Worm (Caenorhabditis elegans) whole organism, L2 larva: Measurements from ENCODE around the gene pals-19.
A peak's percentile ranks its signal among the peaks of the same experiment; 100 is the strongest.

Source experiments
- C34F6.9 ChIP-seq: fragments of 150-350 bp; optimal IDR thresholded peaks from 2 replicates; lab custom pipeline; 2014; ENCODE audit warnings: missing biosample characterization, missing genetic modification characterization
- F13H6.1 ChIP-seq: sonication (generic microtip); optimal IDR thresholded peaks from 2 replicates; lab custom pipeline; 2016; ENCODE audit warnings: missing genetic modification characterization, missing compliant biosample characterization
- R02D3.7 ChIP-seq: fragments of 150-350 bp; optimal IDR thresholded peaks from 2 replicates; lab custom pipeline; 2014; ENCODE audit warnings: missing biosample characterization, missing genetic modification characterization
- Y55F3AM.14 ChIP-seq: fragments of 200-800 bp; sonication (Bioruptor generic); optimal IDR thresholded peaks from 2 replicates; lab custom pipeline; 2018; ENCODE audit warnings: mild to moderate bottlenecking, missing genetic modification characterization, missing compliant biosample characterization
- ZK546.5 ChIP-seq: sonication (generic microtip); optimal IDR thresholded peaks from 2 replicates; lab custom pipeline; 2017; ENCODE audit warnings: missing biosample characterization, missing genetic modification characterization
- alr-1 ChIP-seq: fragments of 150-350 bp; optimal IDR thresholded peaks from 2 replicates; lab custom pipeline; 2014; ENCODE audit warnings: missing biosample characterization, missing genetic modification characterization
- aly-2 ChIP-seq: fragments of 150-350 bp; optimal IDR thresholded peaks from 2 replicates; lab custom pipeline; 2014; ENCODE audit warnings: missing biosample characterization, missing genetic modification characterization
- ama-1 ChIP-seq: fragments of 150-350 bp; optimal IDR thresholded peaks from 2 replicates; lab custom pipeline; 2018; ENCODE audit warnings: inconsistent platforms
- blmp-1 ChIP-seq: sonication (generic microtip); optimal IDR thresholded peaks from 2 replicates; lab custom pipeline; 2017; ENCODE audit warnings: missing genetic modification characterization, mild to moderate bottlenecking, missing compliant biosample characterization, antibody characterized with exemption, moderate library complexity; ENCODE audit not compliant: insufficient read depth
- ceh-16 ChIP-seq: fragments of 150-350 bp; optimal IDR thresholded peaks from 2 replicates; lab custom pipeline; 2014; ENCODE audit warnings: missing biosample characterization, missing genetic modification characterization
- ceh-82 ChIP-seq: fragments of 150-350 bp; optimal IDR thresholded peaks from 2 replicates; lab custom pipeline; 2014; ENCODE audit warnings: missing biosample characterization, missing genetic modification characterization
- crh-2 ChIP-seq: sonication (generic microtip); optimal IDR thresholded peaks from 2 replicates; lab custom pipeline; 2017; ENCODE audit warnings: missing biosample characterization, missing genetic modification characterization
- dmd-4 ChIP-seq: sonication (generic microtip); optimal IDR thresholded peaks from 2 replicates; lab custom pipeline; 2017; ENCODE audit warnings: missing biosample characterization, missing genetic modification characterization
- egl-27 ChIP-seq: sonication (generic microtip); optimal IDR thresholded peaks from 3 replicates; lab custom pipeline; 2017; ENCODE audit warnings: missing biosample characterization, missing genetic modification reagents, missing genetic modification characterization
- elt-1 ChIP-seq: fragments of 150-350 bp; optimal IDR thresholded peaks from 2 replicates; lab custom pipeline; 2014; ENCODE audit warnings: missing biosample characterization, missing genetic modification characterization
- elt-3 ChIP-seq: sonication (generic microtip); optimal IDR thresholded peaks from 2 replicates; lab custom pipeline; 2017; ENCODE audit warnings: missing biosample characterization, missing genetic modification characterization
- fos-1 ChIP-seq: fragments of 150-350 bp; optimal IDR thresholded peaks from 2 replicates; lab custom pipeline; 2014; ENCODE audit warnings: missing biosample characterization, missing genetic modification characterization
- gmeb-1 ChIP-seq: fragments of 150-350 bp; optimal IDR thresholded peaks from 2 replicates; lab custom pipeline; 2014; ENCODE audit warnings: missing biosample characterization, missing genetic modification characterization
- lin-11 ChIP-seq: fragments of 150-350 bp; sonication (generic microtip); optimal IDR thresholded peaks from 2 replicates; lab custom pipeline; 2014; ENCODE audit warnings: missing biosample characterization, missing genetic modification characterization, inconsistent platforms, mixed read lengths
- lin-13 ChIP-seq: fragments of 150-350 bp; optimal IDR thresholded peaks from 2 replicates; lab custom pipeline; 2014; ENCODE audit warnings: missing biosample characterization, missing genetic modification reagents, missing genetic modification characterization
- lin-39 ChIP-seq: fragments of 150-350 bp; optimal IDR thresholded peaks from 2 replicates; lab custom pipeline; 2014; ENCODE audit warnings: missing biosample characterization, missing genetic modification reagents, missing genetic modification characterization
- lsy-2 ChIP-seq, 2 experiments: fragments of 150-350 bp in 1 of 2; sonication (generic microtip) in 1 of 2; optimal IDR thresholded peaks; 2 replicates each; lab custom pipeline; 2014 to 2017; ENCODE audit warnings: missing biosample characterization in 2 of 2, missing genetic modification characterization in 2 of 2
- mab-5 ChIP-seq: fragments of 150-350 bp; optimal IDR thresholded peaks from 2 replicates; lab custom pipeline; 2014; ENCODE audit warnings: missing biosample characterization, missing genetic modification characterization
- mbf-1 ChIP-seq: sonication (generic microtip); optimal IDR thresholded peaks from 2 replicates; lab custom pipeline; 2017; ENCODE audit warnings: missing biosample characterization, missing genetic modification characterization
- mdl-1 ChIP-seq, 2 experiments: fragments of 150-350 bp in 1 of 2; sonication (generic microtip) in 1 of 2; optimal IDR thresholded peaks; 2 replicates each; lab custom pipeline; 2017; ENCODE audit warnings: missing biosample characterization in 2 of 2, missing genetic modification characterization in 2 of 2
- nhr-10 ChIP-seq: sonication (generic microtip); optimal IDR thresholded peaks from 2 replicates; lab custom pipeline; 2017; ENCODE audit warnings: missing biosample characterization, missing genetic modification characterization
- nhr-11 ChIP-seq: fragments of 150-350 bp; optimal IDR thresholded peaks from 2 replicates; lab custom pipeline; 2014; ENCODE audit warnings: missing biosample characterization, missing genetic modification characterization
- nhr-12 ChIP-seq: fragments of 150-350 bp; optimal IDR thresholded peaks from 2 replicates; lab custom pipeline; 2014; ENCODE audit warnings: missing biosample characterization, missing genetic modification characterization
- nhr-129 ChIP-seq: fragments of 150-350 bp; optimal IDR thresholded peaks from 2 replicates; lab custom pipeline; 2014; ENCODE audit warnings: missing biosample characterization, missing genetic modification characterization
- nhr-21 ChIP-seq: fragments of 150-350 bp; optimal IDR thresholded peaks from 2 replicates; lab custom pipeline; 2014; ENCODE audit warnings: missing biosample characterization, missing genetic modification characterization
- nhr-23 ChIP-seq: fragments of 150-350 bp; optimal IDR thresholded peaks from 2 replicates; lab custom pipeline; 2014; ENCODE audit warnings: missing biosample characterization, missing genetic modification reagents, missing genetic modification characterization
- nhr-237 ChIP-seq: fragments of 150-350 bp; optimal IDR thresholded peaks from 2 replicates; lab custom pipeline; 2014; ENCODE audit warnings: missing biosample characterization, missing genetic modification characterization
- nhr-25 ChIP-seq: fragments of 150-350 bp; sonication (generic microtip); optimal IDR thresholded peaks from 3 replicates; lab custom pipeline; 2014; ENCODE audit warnings: missing biosample characterization, missing genetic modification characterization
- nhr-6 ChIP-seq: fragments of 150-350 bp; optimal IDR thresholded peaks from 2 replicates; lab custom pipeline; 2014; ENCODE audit warnings: missing biosample characterization, missing genetic modification characterization
- nhr-77 ChIP-seq: fragments of 150-350 bp; optimal IDR thresholded peaks from 2 replicates; lab custom pipeline; 2014; ENCODE audit warnings: missing biosample characterization, missing genetic modification characterization
- peb-1 ChIP-seq: fragments of 150-350 bp; optimal IDR thresholded peaks from 2 replicates; lab custom pipeline; 2014; ENCODE audit warnings: missing biosample characterization, missing genetic modification characterization
- sem-4 ChIP-seq: fragments of 150-350 bp; optimal IDR thresholded peaks from 2 replicates; lab custom pipeline; 2014; ENCODE audit warnings: missing biosample characterization, missing genetic modification reagents, missing genetic modification characterization
- skn-1 ChIP-seq: sonication (generic microtip); optimal IDR thresholded peaks from 2 replicates; lab custom pipeline; 2017; ENCODE audit warnings: missing biosample characterization, missing genetic modification characterization
- sma-3 ChIP-seq: sonication (generic microtip); optimal IDR thresholded peaks from 2 replicates; lab custom pipeline; 2016; ENCODE audit warnings: missing genetic modification reagents, missing genetic modification characterization, missing compliant biosample characterization
- sma-9 ChIP-seq, 2 experiments: fragments of 150-350 bp in 1 of 2; sonication (generic microtip) in 1 of 2; optimal IDR thresholded peaks; 2 replicates each; lab custom pipeline; 2014 to 2016; ENCODE audit warnings: missing genetic modification characterization in 2 of 2, mild to moderate bottlenecking in 1 of 2, missing biosample characterization in 1 of 2, missing compliant biosample characterization in 1 of 2, missing genetic modification reagents in 1 of 2, moderate library complexity in 1 of 2
- snpc-4 ChIP-seq: fragments of 150-350 bp; optimal IDR thresholded peaks from 2 replicates; lab custom pipeline; 2014; ENCODE audit warnings: missing biosample characterization, missing genetic modification characterization
- unc-39 ChIP-seq: fragments of 150-350 bp; optimal IDR thresholded peaks from 2 replicates; lab custom pipeline; 2014; ENCODE audit warnings: missing biosample characterization, missing genetic modification characterization
- unc-55 ChIP-seq: fragments of 150-350 bp; sonication (generic microtip); optimal IDR thresholded peaks from 3 replicates; lab custom pipeline; 2014; ENCODE audit warnings: missing biosample characterization, missing genetic modification reagents, missing genetic modification characterization
- unc-62 ChIP-seq: fragments of 150-350 bp; optimal IDR thresholded peaks from 2 replicates; lab custom pipeline; 2014; ENCODE audit warnings: missing biosample characterization, missing genetic modification reagents, missing genetic modification characterization
- zag-1 ChIP-seq: fragments of 150-350 bp; optimal IDR thresholded peaks from 2 replicates; lab custom pipeline; 2014; ENCODE audit warnings: missing biosample characterization, missing genetic modification characterization
- ztf-1 ChIP-seq: fragments of 200-800 bp; sonication (Bioruptor generic); conservative IDR thresholded peaks from 2 replicates; pipeline ENCODE4 v1.3.6; 2022; ENCODE audit warnings: missing genetic modification characterization, missing compliant biosample characterization
- ztf-4 ChIP-seq: fragments of 150-350 bp; optimal IDR thresholded peaks from 2 replicates; lab custom pipeline; 2014; ENCODE audit warnings: missing biosample characterization, missing genetic modification characterization

pals-19 gene

ce11 chrIII:1416571-1416970 lies 14.8 kb downstream of the pals-19 start:
- no peak for TF ChIP-seq ama-1 (lab: Kevin White, UChicago)
- TF ChIP-seq nhr-12 = no peak
- TF ChIP-seq R02D3.7 = no peak
- TF ChIP-seq unc-55 = no peak
- no peak for TF ChIP-seq lin-39 (tag; lab: Kevin White, UChicago)
- TF ChIP-seq egl-27 (tag; lab: Kevin White, UChicago) = no peak
- no peak for TF ChIP-seq nhr-77
- TF ChIP-seq ztf-4 (tag; lab: Kevin White, UChicago) = no peak
- TF ChIP-seq aly-2 (tag; lab: Kevin White, UChicago) = no peak
- no peak for TF ChIP-seq nhr-23
- no peak for TF ChIP-seq nhr-25 (tag; lab: Kevin White, UChicago)
- TF ChIP-seq ztf-1 (GFP tag; lab: Robert Waterston, UW) = no peak
- TF ChIP-seq ceh-82 (tag; lab: Kevin White, UChicago) = no peak
- no peak for TF ChIP-seq crh-2 (tag; lab: Kevin White, UChicago)
- no peak for TF ChIP-seq sem-4
- TF ChIP-seq nhr-237 (tag; lab: Kevin White, UChicago) = no peak
- TF ChIP-seq lsy-2 (tag; optimal IDR thresholded peaks at IDR 0.05; lab: Kevin White, UChicago) = no peak
- no peak for TF ChIP-seq lin-13 (GFP tag; lab: Kevin White, UChicago)

- TF ChIP-seq nhr-11 (tag; lab: Kevin White, UChicago) = no peak
- no peak for TF ChIP-seq nhr-237 (tag; lab: Kevin White, UChicago)
- TF ChIP-seq ztf-1 (GFP tag; lab: Robert Waterston, UW) = no peak
- TF ChIP-seq zag-1 = no peak
- no peak for TF ChIP-seq unc-62
- no peak for TF ChIP-seq mab-5 (tag; lab: Kevin White, UChicago)
- TF ChIP-seq nhr-6 (tag; lab: Kevin White, UChicago) = no peak
- no peak for TF ChIP-seq elt-3 (tag; lab: Kevin White, UChicago)
- no peak for TF ChIP-seq unc-55
- TF ChIP-seq unc-39 = no peak
- TF ChIP-seq peb-1 (tag; lab: Kevin White, UChicago) = no peak
- no peak for TF ChIP-seq mbf-1 (tag; lab: Kevin White, UChicago)
- TF ChIP-seq nhr-129 (tag; lab: Kevin White, UChicago) = no peak
- TF ChIP-seq alr-1 (tag; lab: Kevin White, UChicago) = no peak
- TF ChIP-seq dmd-4 (tag; lab: Kevin White, UChicago) = no peak
- no peak for TF ChIP-seq elt-1 (tag; lab: Kevin White, UChicago)
- no peak for TF ChIP-seq ZK546.5 (tag; lab: Kevin White, UChicago)
- TF ChIP-seq nhr-10 (tag; lab: Kevin White, UChicago) = no peak
- TF ChIP-seq nhr-25 (tag; lab: Kevin White, UChicago) = no peak
- no peak for TF ChIP-seq nhr-23
Observed at ce11 chrIII:1417090-1417489, 15.3 kb downstream of the pals-19 start, which contains the start of gene elc-1. TSS of gene elc-1 (minus strand) at chrIII:1417190.

DNA sequence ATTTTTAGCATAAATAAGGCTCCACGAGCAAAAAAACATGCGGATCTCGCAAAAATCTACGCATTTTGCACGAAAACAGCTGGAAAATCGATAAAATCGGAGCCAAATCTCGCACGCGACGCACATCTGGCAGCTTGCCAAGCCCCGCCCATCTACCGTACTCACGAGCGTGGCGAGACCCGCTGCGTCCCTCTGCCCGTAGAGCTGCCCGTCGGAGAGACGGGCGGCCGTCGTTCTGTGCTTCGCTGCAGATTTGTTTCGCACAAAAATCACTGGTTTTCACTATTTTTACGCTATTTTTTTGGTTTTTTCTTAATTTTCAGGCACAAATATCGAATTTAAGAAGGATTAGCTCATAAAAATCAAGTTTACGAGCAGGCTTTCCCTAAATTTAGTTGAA lies 17.0 kb downstream of the pals-19 start:
- TF ChIP-seq Y55F3AM.14 (GFP tag; lab: Kevin White, UChicago) (peak; percentile 67), mdl-1 (tag; optimal IDR thresholded peaks at IDR 0.05; lab: Kevin White, UChicago) (peak; percentile 5 to 75), sem-4 (peak; percentile 47), mab-5 (tag; lab: Kevin White, UChicago) (peak; percentile 40), nhr-6 (tag; lab: Kevin White, UChicago) (peak; percentile 61), ceh-16 (tag; lab: Kevin White, UChicago) (peak; percentile 79), nhr-129 (tag; lab: Kevin White, UChicago) (peak; percentile 89), dmd-4 (tag; lab: Kevin White, UChicago) (no peak), nhr-11 (tag; lab: Kevin White, UChicago) (no peak), unc-62 (no peak), elt-3 (tag; lab: Kevin White, UChicago) (no peak), crh-2 (tag; lab: Kevin White, UChicago) (peak; percentile 88), nhr-12 (no peak), nhr-21 (tag; lab: Kevin White, UChicago) (peak; percentile 77), nhr-25 (tag; lab: Kevin White, UChicago) (peak; percentile 84), lin-39 (tag; lab: Kevin White, UChicago) (no peak), ceh-82 (tag; lab: Kevin White, UChicago) (peak; percentile 21), snpc-4 (tag; lab: Kevin White, UChicago) (peak; percentile 59), sma-3 (GFP tag; lab: Kevin White, UChicago) (peak; percentile 88), nhr-10 (tag; lab: Kevin White, UChicago) (no peak), nhr-77 (no peak), zag-1 (peak; percentile 14), ztf-4 (tag; lab: Kevin White, UChicago) (peak; percentile 63), skn-1 (no peak), blmp-1 (tag; lab: Kevin White, UChicago) (peak; percentile 2), lin-13 (GFP tag; lab: Kevin White, UChicago) (peak; percentile 96), sma-9 (GFP tag; optimal IDR thresholded peaks at IDR 0.05; lab: Kevin White, UChicago) (peak; percentile 88), sma-9 (tag; optimal IDR thresholded peaks at IDR 0.05; lab: Kevin White, UChicago) (no peak), gmeb-1 (tag; lab: Kevin White, UChicago) (peak; percentile 63), fos-1 (tag; lab: Kevin White, UChicago) (peak; percentile 75), elt-1 (tag; lab: Kevin White, UChicago) (no peak), C34F6.9 (peak; percentile 89), ztf-1 (GFP tag; lab: Robert Waterston, UW) (no peak), egl-27 (tag; lab: Kevin White, UChicago) (peak; percentile 30), lin-11 (tag; lab: Kevin White, UChicago) (peak; percentile 90), mbf-1 (tag; lab: Kevin White, UChicago) (no peak), unc-39 (no peak), F13H6.1 (tag; lab: Kevin White, UChicago) (peak; percentile 86)
